Worm (Caenorhabditis elegans) whole organism, L1 larva: ENCODE results near the gene C53A5.11.

ENCODE experiments used
- C16A3.4 ChIP-seq: fragments of 150-350 bp; optimal IDR thresholded peaks from 2 replicates; lab custom pipeline; 2014; ENCODE audit warnings: missing biosample characterization, missing genetic modification characterization
- alr-1 ChIP-seq: fragments of 200-800 bp; sonication (Bioruptor generic); optimal IDR thresholded peaks from 2 replicates; lab custom pipeline; 2018; ENCODE audit warnings: borderline replicate concordance, mild to moderate bottlenecking, missing genetic modification characterization, missing compliant biosample characterization
- ama-1 ChIP-seq: fragments of 150-350 bp; optimal IDR thresholded peaks from 2 replicates; lab custom pipeline; 2014
- blmp-1 ChIP-seq: fragments of 150-350 bp; optimal IDR thresholded peaks from 2 replicates; lab custom pipeline; 2014; ENCODE audit warnings: missing biosample characterization, missing genetic modification characterization
- dpl-1 ChIP-seq, 3 experiments: fragments of 150-350 bp in 2 of 3; sonication (generic microtip) in 1 of 3; optimal IDR thresholded peaks; 2 replicates each; lab custom pipeline; 2014 to 2017; ENCODE audit warnings: missing biosample characterization in 3 of 3, missing genetic modification characterization in 3 of 3, missing genetic modification reagents in 3 of 3
- dsc-1 ChIP-seq: sonication (generic microtip); optimal IDR thresholded peaks from 2 replicates; lab custom pipeline; 2016; ENCODE audit warnings: mild to moderate bottlenecking, missing genetic modification characterization, missing compliant biosample characterization
- efl-1 ChIP-seq, 4 experiments: fragments of 150-350 bp; optimal IDR thresholded peaks in 3 of 4; peaks in 1 of 4; 1 replicate in 1 of 4; 2 replicates in 3 of 4; lab custom pipeline; 2014; ENCODE audit warnings: missing biosample characterization in 2 of 4, missing genetic modification characterization in 2 of 4, missing genetic modification reagents in 2 of 4
- egl-13 ChIP-seq: sonication (generic microtip); optimal IDR thresholded peaks from 2 replicates; lab custom pipeline; 2016; ENCODE audit warnings: missing genotype, missing genetic modification reagents, missing genetic modification characterization, missing compliant biosample characterization
- elt-2 ChIP-seq: sonication (generic microtip); optimal IDR thresholded peaks from 2 replicates; lab custom pipeline; 2016; ENCODE audit warnings: missing genetic modification characterization, mild to moderate bottlenecking, inconsistent platforms, missing compliant biosample characterization, missing genetic modification reagents
- grh-1 ChIP-seq: fragments of 200-800 bp; sonication (Bioruptor generic); IDR thresholded peaks from 2 replicates; pipeline ENCODE4 v1.3.6; 2022; ENCODE audit warnings: missing genetic modification reagents, missing genetic modification characterization, missing compliant biosample characterization
- lin-14 ChIP-seq: fragments of 200-800 bp; sonication (Bioruptor generic); optimal IDR thresholded peaks from 2 replicates; lab custom pipeline; 2018; ENCODE audit warnings: mild to moderate bottlenecking, missing genetic modification characterization, moderate library complexity, missing compliant biosample characterization
- lin-15B ChIP-seq: fragments of 150-350 bp; sonication (generic microtip); optimal IDR thresholded peaks from 3 replicates; lab custom pipeline; 2014; ENCODE audit warnings: missing biosample characterization, missing genetic modification characterization
- lin-35 ChIP-seq, 2 experiments: fragments of 150-350 bp; optimal IDR thresholded peaks; 2 replicates each; lab custom pipeline; 2014; ENCODE audit warnings: missing biosample characterization in 2 of 2, missing genetic modification characterization in 2 of 2, missing genetic modification reagents in 2 of 2
- lin-39 ChIP-seq: fragments of 150-350 bp; optimal IDR thresholded peaks from 2 replicates; lab custom pipeline; 2014; ENCODE audit warnings: missing biosample characterization, missing genetic modification reagents, missing genetic modification characterization
- lsy-2 ChIP-seq, 2 experiments: fragments of 150-350 bp; optimal IDR thresholded peaks; 2 replicates each; lab custom pipeline; 2014; ENCODE audit warnings: missing biosample characterization in 2 of 2, missing genetic modification characterization in 2 of 2
- mep-1 ChIP-seq: fragments of 150-350 bp; optimal IDR thresholded peaks from 2 replicates; lab custom pipeline; 2014; ENCODE audit warnings: missing biosample characterization, missing genetic modification characterization
- nhr-28 ChIP-seq: fragments of 150-350 bp; optimal IDR thresholded peaks from 2 replicates; lab custom pipeline; 2014; ENCODE audit warnings: missing biosample characterization, missing genetic modification characterization
- nhr-71 ChIP-seq: sonication (generic microtip); optimal IDR thresholded peaks from 2 replicates; lab custom pipeline; 2016; ENCODE audit warnings: mild to moderate bottlenecking, missing genetic modification characterization, moderate library complexity, missing compliant biosample characterization
- nhr-85 ChIP-seq: sonication (generic microtip); peaks from one replicate; lab custom pipeline; 2016; ENCODE audit warnings: missing genetic modification characterization, inconsistent platforms, missing compliant biosample characterization
- pax-3 ChIP-seq: fragments of 200-800 bp; sonication (Bioruptor generic); optimal IDR thresholded peaks from 2 replicates; lab custom pipeline; 2018; ENCODE audit warnings: mild to moderate bottlenecking, missing genetic modification characterization, moderate library complexity, missing compliant biosample characterization
- rnt-1 ChIP-seq: sonication (generic microtip); optimal IDR thresholded peaks from 2 replicates; lab custom pipeline; 2016; ENCODE audit warnings: mild to moderate bottlenecking, missing genetic modification characterization, moderate library complexity, missing compliant biosample characterization
- sup-37 ChIP-seq: fragments of 200-800 bp; sonication (Bioruptor generic); optimal IDR thresholded peaks from 2 replicates; lab custom pipeline; 2018; ENCODE audit warnings: mild to moderate bottlenecking, missing genetic modification characterization, missing compliant biosample characterization
- unc-30 ChIP-seq: sonication (generic microtip); optimal IDR thresholded peaks from 2 replicates; lab custom pipeline; 2017; ENCODE audit warnings: missing biosample characterization, missing genetic modification characterization
- vab-15 ChIP-seq: sonication (generic microtip); optimal IDR thresholded peaks from 2 replicates; lab custom pipeline; 2017; ENCODE audit warnings: missing genotype, mild to moderate bottlenecking, missing genetic modification characterization, missing compliant biosample characterization
- zip-4 ChIP-seq: fragments of 200-800 bp; sonication (Bioruptor generic); optimal IDR thresholded peaks from 2 replicates; lab custom pipeline; 2018; ENCODE audit warnings: mild to moderate bottlenecking, missing genetic modification characterization, moderate library complexity, missing compliant biosample characterization

C53A5.11 gene

ce11 chrV:14595984-14596383, 33.3 kb downstream of the C53A5.11 start:
- TF ChIP-seq nhr-28 (tag; lab: Kevin White, UChicago) (no peak), egl-13 (tag; lab: Kevin White, UChicago) (no peak), lsy-2 (tag; optimal IDR thresholded peaks at IDR 0.05; lab: Kevin White, UChicago) (no peak), pax-3 (no peak), dsc-1 (tag; lab: Kevin White, UChicago) (no peak), nhr-71 (tag; lab: Kevin White, UChicago) (no peak), grh-1 (GFP tag; lab: Robert Waterston, UW) (no peak), elt-2 (tag; lab: Kevin White, UChicago) (peak; percentile 44)

ce11 chrV:14597005-14597680, 34.5 kb downstream of the C53A5.11 start, which contains the start of gene pes-9:
pes-9 (minus strand) TSS chrV:14597034.
- peak; percentile 42 for TF ChIP-seq elt-2 (tag; lab: Kevin White, UChicago)
- peak in 1 of 2 experiments; percentile 4 for TF ChIP-seq lin-35 (GFP tag; optimal IDR thresholded peaks at IDR 0.05; lab: Kevin White, UChicago)
- no peak for TF ChIP-seq nhr-85 (tag; lab: Kevin White, UChicago)
- TF ChIP-seq efl-1 (optimal IDR thresholded peaks at IDR 0.05; lab: Kevin White, UChicago) = no peak
- TF ChIP-seq efl-1 (GFP tag; optimal IDR thresholded peaks at IDR 0.05 in 1 of 2; lab: Kevin White, UChicago) = peak in 1 of 2 experiments; percentile 9

DNA sequence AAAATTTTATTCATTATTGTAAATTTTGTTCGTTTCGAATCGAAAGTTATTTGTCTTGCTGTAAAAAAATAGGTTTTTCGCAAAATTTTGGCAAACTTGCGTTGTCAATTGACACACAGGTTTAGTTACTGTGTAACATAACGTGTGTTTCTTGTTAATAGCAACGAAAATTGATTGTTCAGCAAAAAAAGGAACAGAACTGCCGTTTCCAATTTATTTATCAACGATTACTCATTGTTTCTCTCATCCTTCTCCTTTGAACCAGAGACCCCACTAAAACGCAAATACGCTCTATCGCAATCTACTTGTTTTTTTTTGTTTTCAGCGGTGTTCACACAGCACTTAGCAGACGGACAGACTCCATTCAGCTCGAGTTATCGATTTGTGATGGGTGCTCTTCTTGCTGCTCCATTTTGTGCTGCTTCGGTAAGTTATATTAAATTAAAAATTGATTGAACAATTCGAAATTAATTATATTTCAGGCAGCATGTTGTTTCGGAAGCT, 35.0 kb downstream of the C53A5.11 start, which contains the start of gene R11H6.2:
R11H6.2 (plus strand) TSS at position 326 of the 504 bp plus-strand sequence.
- peak; percentile 31 for TF ChIP-seq rnt-1 (tag; lab: Kevin White, UChicago)
- TF ChIP-seq dpl-1 (GFP tag; optimal IDR thresholded peaks at IDR 0.05; lab: Kevin White, UChicago) = peak in 1 of 3 experiments; percentile 52
- peak in 1 of 2 experiments; percentile 57 for TF ChIP-seq lsy-2 (tag; optimal IDR thresholded peaks at IDR 0.05; lab: Kevin White, UChicago)
- TF ChIP-seq lin-39 (tag; lab: Kevin White, UChicago) = no peak
- TF ChIP-seq nhr-28 (tag; lab: Kevin White, UChicago) = no peak
- TF ChIP-seq C16A3.4 (tag; lab: Kevin White, UChicago) = peak; percentile 3
- TF ChIP-seq lin-35 (GFP tag; optimal IDR thresholded peaks at IDR 0.05; lab: Kevin White, UChicago) = peak; percentile 19 to 45
- peak; percentile 1 for TF ChIP-seq blmp-1 (tag; lab: Kevin White, UChicago)
- TF ChIP-seq lin-15B (tag; lab: Kevin White, UChicago) = no peak
- TF ChIP-seq vab-15 (tag; lab: Kevin White, UChicago) = no peak
- peak; percentile 27 for TF ChIP-seq mep-1 (tag; lab: Kevin White, UChicago)
- no peak for TF ChIP-seq alr-1 (tag; lab: Kevin White, UChicago)
- peak; percentile 81 for TF ChIP-seq lin-14 (GFP tag; lab: Kevin White, UChicago)
- peak; percentile 16 to 35 for TF ChIP-seq efl-1 (optimal IDR thresholded peaks at IDR 0.05; lab: Kevin White, UChicago)
- peak; percentile 36 to 51 for TF ChIP-seq efl-1 (GFP tag; optimal IDR thresholded peaks at IDR 0.05 in 1 of 2; lab: Kevin White, UChicago)

DNA sequence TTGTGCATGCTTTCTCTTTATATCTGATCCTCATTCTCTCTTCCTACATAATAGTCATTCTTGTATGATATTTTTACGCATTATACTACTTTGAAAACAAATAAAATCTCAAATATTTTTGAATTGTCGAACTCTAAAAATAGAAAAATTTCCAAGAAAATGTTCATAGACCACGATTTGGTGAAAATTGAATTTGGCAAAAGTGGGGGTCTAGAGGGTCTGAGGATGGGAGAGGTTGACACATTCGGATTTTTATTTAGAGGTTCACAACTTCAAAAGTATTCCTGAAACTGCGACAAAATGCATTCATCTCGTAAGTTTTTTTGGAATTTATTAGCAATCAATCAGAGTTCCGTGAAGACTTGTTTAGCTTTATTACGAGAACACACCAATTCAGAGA, 37.3 kb downstream of the C53A5.11 start, which contains the start of gene glb-22:
glb-22 (plus strand) TSS at position 301 of the 400 bp plus-strand sequence.
- TF ChIP-seq zip-4 (GFP tag; lab: Kevin White, UChicago) (no peak), ama-1 (no peak)
- TF ChIP-seq, all 84 proteins: peak for 0

DNA sequence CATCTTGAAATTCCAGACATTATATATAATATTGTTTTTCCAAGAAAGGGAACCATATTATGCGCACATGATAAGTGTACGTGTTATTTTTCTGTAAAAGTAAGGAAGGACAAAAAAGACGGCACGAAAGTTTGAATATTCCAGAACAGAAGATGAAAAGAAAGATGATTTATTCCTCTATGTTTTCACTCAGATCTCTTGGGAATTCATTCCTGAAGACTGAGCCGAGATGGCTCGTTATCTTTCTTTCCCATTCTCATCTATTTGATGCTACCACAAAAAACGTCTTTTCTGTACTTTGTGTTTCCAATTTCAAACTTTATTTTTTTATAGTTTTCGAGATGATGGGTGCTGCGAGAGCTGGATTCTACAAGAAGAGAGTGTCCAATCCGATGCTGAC, 41.1 kb downstream of the C53A5.11 start:
- TF ChIP-seq rnt-1 (tag; lab: Kevin White, UChicago) = no peak
- peak; percentile 38 for TF ChIP-seq lin-14 (GFP tag; lab: Kevin White, UChicago)

- TF ChIP-seq sup-37 (GFP tag; lab: Kevin White, UChicago) = no peak
Observed at ce11 chrV:14609643-14610042, 47.0 kb downstream of the C53A5.11 start, which contains the start of gene R11H6.4. R11H6.4 (plus strand) TSS chrV:14609943.

ce11 chrV:14610781-14611180, 48.1 kb downstream of the C53A5.11 start:
- TF ChIP-seq unc-30 (tag; lab: Kevin White, UChicago) = no peak
- no peak for TF ChIP-seq efl-1 (optimal IDR thresholded peaks at IDR 0.05; lab: Kevin White, UChicago)
- TF ChIP-seq efl-1 (GFP tag; optimal IDR thresholded peaks at IDR 0.05 in 1 of 2; lab: Kevin White, UChicago) = peak in 1 of 2 experiments; percentile 63
